Fruit fly (Drosophila melanogaster) whole organism, wandering third instar larva: Measurements from ENCODE around the gene CG11655.
A peak's percentile ranks its signal among the peaks of the same experiment; 100 is the strongest.

Experiments
- Abd-B ChIP-seq: fragments of >200 bp; optimal IDR thresholded peaks from 2 replicates; lab custom pipeline; 2017; ENCODE audit warnings: missing biosample characterization, missing genetic modification characterization
- CG32264 ChIP-seq: fragments of 200-800 bp; sonication (Bioruptor generic); optimal IDR thresholded peaks from 2 replicates; lab custom pipeline; 2016; ENCODE audit warnings: missing biosample characterization, missing genetic modification characterization
- CG9705 ChIP-seq: fragments of 200-800 bp; sonication (Bioruptor generic); optimal IDR thresholded peaks from 2 replicates; lab custom pipeline; 2018; ENCODE audit warnings: missing biosample characterization, mild to moderate bottlenecking, missing genetic modification characterization
- CrebA ChIP-seq: fragments of 200-800 bp; sonication (Bioruptor generic); optimal IDR thresholded peaks from 2 replicates; lab custom pipeline; 2016; ENCODE audit warnings: missing biosample characterization, mild to moderate bottlenecking, missing genetic modification characterization, borderline replicate concordance
- Dfd ChIP-seq: fragments of >200 bp; optimal IDR thresholded peaks from 2 replicates; lab custom pipeline; 2017; ENCODE audit warnings: missing biosample characterization, missing genetic modification characterization
- Dif ChIP-seq: fragments of 200-275, 200-300 bp; sonication (Bioruptor generic); optimal IDR thresholded peaks from 2 replicates; lab custom pipeline; 2018; ENCODE audit warnings: missing biosample characterization, missing genetic modification characterization; ENCODE audit not compliant: partially characterized antibody
- GATAd ChIP-seq: sonication (Bioruptor generic); optimal IDR thresholded peaks from 2 replicates; lab custom pipeline; 2016; ENCODE audit warnings: missing biosample characterization, missing genetic modification characterization
- HLH106 ChIP-seq: fragments of 200-800 bp; optimal IDR thresholded peaks from 3 replicates; lab custom pipeline; 2019; ENCODE audit warnings: missing biosample characterization, mild to moderate bottlenecking, missing genetic modification characterization, moderate library complexity
- Hnf4 ChIP-seq: fragments of 200-800 bp; sonication (Bioruptor generic); optimal IDR thresholded peaks from 2 replicates; lab custom pipeline; 2016; ENCODE audit warnings: missing biosample characterization, mild to moderate bottlenecking, missing genetic modification characterization
- Hr78 ChIP-seq: fragments of >200 bp; optimal IDR thresholded peaks from 2 replicates; lab custom pipeline; 2017; ENCODE audit warnings: missing biosample characterization, missing genetic modification characterization
- Hr83 ChIP-seq: fragments of 200-300 bp; sonication (Bioruptor generic); optimal IDR thresholded peaks from 2 replicates; lab custom pipeline; 2016; ENCODE audit warnings: missing biosample characterization, mild to moderate bottlenecking, missing genetic modification characterization, moderate library complexity; ENCODE audit not compliant: poor library complexity, severe bottlenecking
- Jra ChIP-seq: sonication (Bioruptor generic); optimal IDR thresholded peaks from 2 replicates; lab custom pipeline; 2016; ENCODE audit warnings: missing biosample characterization, missing genetic modification characterization
- Mio ChIP-seq: sonication (Bioruptor generic); optimal IDR thresholded peaks from 2 replicates; lab custom pipeline; 2016; ENCODE audit warnings: missing biosample characterization, missing genetic modification characterization
- Myc ChIP-seq: fragments of >200 bp; optimal IDR thresholded peaks from 2 replicates; lab custom pipeline; 2017
- N ChIP-seq: fragments of >200 bp; optimal IDR thresholded peaks from 2 replicates; lab custom pipeline; 2018; ENCODE audit warnings: missing biosample characterization, missing external identifiers, missing genetic modification characterization
- OdsH ChIP-seq: fragments of 200-800 bp; sonication (Bioruptor generic); optimal IDR thresholded peaks from 2 replicates; lab custom pipeline; 2016; ENCODE audit warnings: missing biosample characterization, mild to moderate bottlenecking, missing genetic modification characterization
- Rel ChIP-seq, 2 experiments: fragments of 200-800 bp; sonication (Bioruptor generic) in 1 of 2; optimal IDR thresholded peaks; 2 replicates in 1 of 2; 3 replicates in 1 of 2; lab custom pipeline; 2016 to 2019; ENCODE audit warnings: mild to moderate bottlenecking in 2 of 2, missing biosample characterization in 2 of 2, missing genetic modification characterization in 2 of 2, moderate library complexity in 1 of 2
- Sp1 ChIP-seq: fragments of 200-800 bp; sonication (Bioruptor generic); optimal IDR thresholded peaks from 3 replicates; lab custom pipeline; 2019; ENCODE audit warnings: missing biosample characterization, mild to moderate bottlenecking, missing genetic modification characterization, moderate library complexity
- Vsx2 ChIP-seq: fragments of 200-300, 225-300 bp; sonication (Bioruptor generic); optimal IDR thresholded peaks from 2 replicates; lab custom pipeline; 2018; ENCODE audit warnings: missing biosample characterization, missing genetic modification characterization; ENCODE audit not compliant: partially characterized antibody
- br ChIP-seq: fragments of 200-800 bp; sonication (Bioruptor generic); optimal IDR thresholded peaks from 2 replicates; lab custom pipeline; 2016; ENCODE audit warnings: missing biosample characterization, missing genetic modification characterization
- brk ChIP-seq: fragments of 200-800 bp; sonication (Bioruptor generic); optimal IDR thresholded peaks from 2 replicates; lab custom pipeline; 2016; ENCODE audit warnings: missing biosample characterization, mild to moderate bottlenecking, missing genetic modification characterization
- dl ChIP-seq, 2 experiments: fragments of 175-275, 200-275 bp in 1 of 2; fragments of 200-275 bp in 1 of 2; sonication (Bioruptor generic); optimal IDR thresholded peaks; lab custom pipeline; 2018; ENCODE audit warnings: mild to moderate bottlenecking in 2 of 2, missing biosample characterization in 2 of 2, missing genetic modification characterization in 2 of 2, moderate library complexity in 2 of 2; ENCODE audit not compliant: partially characterized antibody in 2 of 2, insufficient read depth in 1 of 2
- dmrt93B ChIP-seq: fragments of 200-800 bp; sonication (Bioruptor generic); optimal IDR thresholded peaks from 2 replicates; lab custom pipeline; 2018; ENCODE audit warnings: missing biosample characterization, mild to moderate bottlenecking, missing genetic modification characterization
- dsf ChIP-seq: sonication (Bioruptor generic); optimal IDR thresholded peaks from 2 replicates; lab custom pipeline; 2016; ENCODE audit warnings: missing biosample characterization, missing genetic modification characterization, borderline replicate concordance
- ey ChIP-seq: fragments of 200-800 bp; sonication (Bioruptor generic); optimal IDR thresholded peaks from 2 replicates; lab custom pipeline; 2016; ENCODE audit warnings: missing biosample characterization, missing genetic modification characterization
- foxo ChIP-seq, 2 experiments: fragments of 200-800 bp; sonication (Bioruptor generic); optimal IDR thresholded peaks; 2 replicates in 1 of 2; 3 replicates in 1 of 2; lab custom pipeline; 2016 to 2017; ENCODE audit warnings: missing biosample characterization in 2 of 2, missing genetic modification characterization in 2 of 2
- fru ChIP-seq: fragments of 200-800 bp; sonication (Bioruptor generic); optimal IDR thresholded peaks from 3 replicates; lab custom pipeline; 2016; ENCODE audit warnings: missing biosample characterization, mild to moderate bottlenecking, missing genetic modification characterization
- h ChIP-seq: fragments of 200-800 bp; sonication (Bioruptor generic); optimal IDR thresholded peaks from 3 replicates; lab custom pipeline; 2016; ENCODE audit warnings: missing biosample characterization, mild to moderate bottlenecking, missing genetic modification characterization
- jim ChIP-seq: fragments of 175-275, 200-325 bp; sonication (Bioruptor generic); optimal IDR thresholded peaks from 2 replicates; lab custom pipeline; 2016; ENCODE audit warnings: missing biosample characterization, mild to moderate bottlenecking, missing genetic modification characterization
- lola ChIP-seq: fragments of >200 bp; optimal IDR thresholded peaks from 2 replicates; lab custom pipeline; 2017; ENCODE audit warnings: missing biosample characterization, missing genetic modification characterization
- pan ChIP-seq: fragments of >200 bp; optimal IDR thresholded peaks from 2 replicates; lab custom pipeline; 2017
- psq ChIP-seq: fragments of 200-800 bp; sonication (Bioruptor generic); optimal IDR thresholded peaks from 3 replicates; lab custom pipeline; 2017; ENCODE audit warnings: missing biosample characterization, mild to moderate bottlenecking, missing genetic modification characterization, moderate library complexity
- rgr ChIP-seq: fragments of 200-800 bp; sonication (Bioruptor generic); optimal IDR thresholded peaks from 3 replicates; lab custom pipeline; 2016; ENCODE audit warnings: missing biosample characterization, mild to moderate bottlenecking, missing genetic modification characterization
- sage ChIP-seq: fragments of 200-800 bp; sonication (Bioruptor generic); optimal IDR thresholded peaks from 2 replicates; lab custom pipeline; 2016; ENCODE audit warnings: missing biosample characterization, mild to moderate bottlenecking, missing genetic modification characterization
- sv ChIP-seq: fragments of 200-800 bp; sonication (Bioruptor generic); optimal IDR thresholded peaks from 3 replicates; lab custom pipeline; 2016; ENCODE audit warnings: missing biosample characterization, missing genetic modification characterization
- tai ChIP-seq: sonication (Bioruptor generic); optimal IDR thresholded peaks from 2 replicates; lab custom pipeline; 2016; ENCODE audit warnings: missing biosample characterization, missing genetic modification characterization
- usp ChIP-seq: fragments of >200 bp; optimal IDR thresholded peaks from 2 replicates; lab custom pipeline; 2017; ENCODE audit warnings: missing biosample characterization, missing genetic modification characterization
- woc ChIP-seq: sonication (Bioruptor generic); optimal IDR thresholded peaks from 2 replicates; lab custom pipeline; 2016; ENCODE audit warnings: missing biosample characterization, mild to moderate bottlenecking, missing genetic modification characterization

CG11655 gene

dm6 chrX:15453121-15453520 is at the start of gene CG11655:
Gene CG11655 (plus strand): TSS chrX:15453471.
- TF ChIP-seq HLH106 (tag; lab: Kevin White, UChicago): peak; percentile 54
- no peak for TF ChIP-seq Hr83 (GFP tag; lab: Kevin White, UChicago)
- no peak for TF ChIP-seq Jra
- peak; percentile 44 for TF ChIP-seq Sp1 (GFP tag; lab: Kevin White, UChicago)
- no peak for TF ChIP-seq sv (GFP tag; lab: Kevin White, UChicago)
- no peak for TF ChIP-seq Abd-B
- no peak for TF ChIP-seq GATAd (GFP tag; lab: Kevin White, UChicago)
- peak in 1 of 2 experiments; percentile 68 for TF ChIP-seq foxo (GFP tag; optimal IDR thresholded peaks at IDR 0.05; lab: Kevin White, UChicago)
- no peak for TF ChIP-seq tai (GFP tag; lab: Kevin White, UChicago)
- no peak for TF ChIP-seq br (GFP tag; lab: Kevin White, UChicago)
- TF ChIP-seq ey: peak; percentile 21
- no peak for TF ChIP-seq Rel (GFP tag; optimal IDR thresholded peaks at IDR 0.05; lab: Kevin White, UChicago)
- peak; percentile 48 for TF ChIP-seq Rel (tag; optimal IDR thresholded peaks at IDR 0.05; lab: Kevin White, UChicago)
- no peak for TF ChIP-seq woc (GFP tag; lab: Kevin White, UChicago)
- TF ChIP-seq CG9705: peak; percentile 6
- TF ChIP-seq h (GFP tag; lab: Kevin White, UChicago): peak; percentile 59
- no peak for TF ChIP-seq Hnf4
- no peak for TF ChIP-seq sage (GFP tag; lab: Kevin White, UChicago)
- peak; percentile 53 for TF ChIP-seq fru
- no peak for TF ChIP-seq dsf (GFP tag; lab: Kevin White, UChicago)
- peak; percentile 45 for TF ChIP-seq psq (GFP tag; lab: Kevin White, UChicago)
- TF ChIP-seq jim (GFP tag; lab: Kevin White, UChicago): no peak
- no peak for TF ChIP-seq Mio (GFP tag; lab: Kevin White, UChicago)
- TF ChIP-seq Dfd (GFP tag; lab: Kevin White, UChicago): no peak
- no peak for TF ChIP-seq N (GFP tag; lab: Kevin White, UChicago)
- no peak for TF ChIP-seq Hr78
- peak; percentile 43 for TF ChIP-seq OdsH (GFP tag; lab: Kevin White, UChicago)
- no peak for TF ChIP-seq CrebA
- TF ChIP-seq Dif (GFP tag; lab: Kevin White, UChicago): no peak
- peak; percentile 57 for TF ChIP-seq rgr
- no peak for TF ChIP-seq Vsx2 (GFP tag; lab: Kevin White, UChicago)
- no peak for TF ChIP-seq lola
- no peak for TF ChIP-seq dmrt93B (GFP tag; lab: Kevin White, UChicago)
- no peak for TF ChIP-seq CG32264 (GFP tag; lab: Kevin White, UChicago)
- no peak for TF ChIP-seq brk (GFP tag; lab: Kevin White, UChicago)
- TF ChIP-seq dl (GFP tag; optimal IDR thresholded peaks at IDR 0.05; lab: Kevin White, UChicago; ENCODE audit: insufficient read depth in 1 of 2, partially characterized antibody in 2 of 2): no peak
- TF ChIP-seq Myc: peak; percentile 3
- no peak for TF ChIP-seq usp (GFP tag; lab: Kevin White, UChicago)
- no peak for TF ChIP-seq pan

dm6 chrX:15406811-15407210 is 46.5 kb upstream of the CG11655 start:
- TF ChIP-seq Hnf4: no peak
- TF ChIP-seq foxo (GFP tag; optimal IDR thresholded peaks at IDR 0.05; lab: Kevin White, UChicago): no peak
- TF ChIP-seq Vsx2 (GFP tag; lab: Kevin White, UChicago): no peak
- no peak for TF ChIP-seq Mio (GFP tag; lab: Kevin White, UChicago)
- TF ChIP-seq tai (GFP tag; lab: Kevin White, UChicago): no peak
- TF ChIP-seq CG32264 (GFP tag; lab: Kevin White, UChicago): no peak
- no peak for TF ChIP-seq fru
- TF ChIP-seq Dif (GFP tag; lab: Kevin White, UChicago): no peak
- TF ChIP-seq, all 38 proteins: peak for 0

- TF ChIP-seq Hr78 (no peak), usp (GFP tag; lab: Kevin White, UChicago) (no peak), foxo (GFP tag; optimal IDR thresholded peaks at IDR 0.05; lab: Kevin White, UChicago) (no peak), CG9705 (no peak), dmrt93B (GFP tag; lab: Kevin White, UChicago) (no peak), Abd-B (no peak), ey (no peak), pan (no peak), Rel (GFP tag; optimal IDR thresholded peaks at IDR 0.05; lab: Kevin White, UChicago) (no peak), Rel (tag; optimal IDR thresholded peaks at IDR 0.05; lab: Kevin White, UChicago) (no peak), Hr83 (GFP tag; lab: Kevin White, UChicago) (no peak), GATAd (GFP tag; lab: Kevin White, UChicago) (no peak), brk (GFP tag; lab: Kevin White, UChicago) (no peak), Sp1 (GFP tag; lab: Kevin White, UChicago) (no peak), woc (GFP tag; lab: Kevin White, UChicago) (no peak)
Measured at dm6 chrX:15441245-15441644, 12.0 kb upstream of the CG11655 start, which contains the start of gene Cngl. Gene Cngl (minus strand): TSS chrX:15441252.
